Worm (Caenorhabditis elegans): ENCODE data around the gene prdm-14.

prdm-14 gene

DNA sequence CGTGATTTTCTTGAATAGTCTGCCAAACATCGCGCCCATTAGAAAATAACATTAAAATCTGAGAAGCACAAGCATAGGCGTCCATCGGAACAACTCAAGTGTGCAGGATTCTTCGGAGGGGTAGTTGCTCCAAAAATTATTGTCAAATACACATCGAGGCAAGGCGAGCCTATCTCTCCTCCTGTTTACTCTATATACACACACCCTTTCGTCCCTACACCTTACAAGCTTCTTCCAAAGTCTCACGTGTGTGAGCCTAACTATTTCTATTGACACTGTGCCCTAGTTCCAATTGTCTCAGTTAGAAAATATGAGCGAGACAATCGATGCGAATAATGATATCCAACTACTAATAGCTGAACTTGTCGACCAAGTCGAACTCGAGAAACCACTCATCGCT lies 45.9 kb downstream of the prdm-14 start:
- TF ChIP-seq pha-4 (tag; optimal IDR thresholded peaks at IDR 0.05) (peak; percentile 62), cnd-1 (tag; optimal IDR thresholded peaks at IDR 0.05) (no peak)

DNA sequence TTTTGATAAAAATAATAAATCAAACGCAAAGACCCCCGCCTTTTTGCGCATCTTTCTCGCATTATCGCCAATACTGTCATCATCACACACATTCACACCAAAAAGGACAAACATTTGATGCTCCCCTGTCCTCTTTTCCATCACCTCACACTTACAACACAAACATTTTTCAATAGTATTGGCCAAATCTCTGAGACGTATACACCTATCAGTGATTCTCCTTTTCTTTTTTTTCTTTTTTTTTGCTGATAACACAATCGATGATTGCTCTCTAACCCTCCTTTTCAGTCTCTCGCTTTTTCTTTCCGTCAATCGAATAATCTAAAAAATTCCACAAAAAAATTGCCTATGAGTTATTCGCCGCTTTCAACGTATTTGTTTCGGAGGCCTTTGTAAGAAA lies 50.8 kb downstream of the prdm-14 start:
- TF ChIP-seq sem-2 (GFP tag; optimal IDR thresholded peaks at IDR 0.05) = no peak

Data from whole organism, mixed stage, embryonic.